Fruit fly (Drosophila melanogaster): Measurements from ENCODE around the gene CG10274.
"Not testable (repeated sequence)": the region's sequence is repeated elsewhere in the genome, so short reads cannot be mapped to it uniquely, and the experiment has no call there.

CG10274 gene

dm6 chr3L:6162483-6163128 lies 19.0 kb downstream of the CG10274 start, which contains the start of gene Prdm13:
Gene Prdm13 (plus strand): TSS chr3L:6163127.
- TF ChIP-seq CTCF (optimal IDR thresholded peaks at IDR 0.05) (no peak), CG8478 (optimal IDR thresholded peaks at IDR 0.05) (no peak)

DNA sequence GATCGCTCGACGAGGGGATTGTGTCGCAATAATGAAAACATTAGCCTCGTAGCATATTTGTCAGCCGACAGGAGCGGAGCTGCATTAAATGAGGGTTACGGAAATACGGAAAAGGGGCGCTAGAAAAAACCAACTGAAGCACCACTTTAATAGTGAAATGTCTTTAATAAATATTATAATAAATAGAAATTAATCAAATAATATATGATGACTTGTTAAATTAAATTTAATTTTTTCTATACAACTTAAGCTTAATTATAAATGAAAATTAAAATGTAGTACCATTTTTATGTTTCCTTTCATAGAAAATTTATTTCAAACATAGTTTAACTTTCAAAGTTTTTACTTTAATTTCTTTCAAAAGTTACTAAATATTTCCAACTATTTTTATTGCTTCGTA lies 19.6 kb downstream of the CG10274 start:
- TF ChIP-seq CTCF (optimal IDR thresholded peaks at IDR 0.05) (no peak), CG8478 (optimal IDR thresholded peaks at IDR 0.05) (no peak)

DNA sequence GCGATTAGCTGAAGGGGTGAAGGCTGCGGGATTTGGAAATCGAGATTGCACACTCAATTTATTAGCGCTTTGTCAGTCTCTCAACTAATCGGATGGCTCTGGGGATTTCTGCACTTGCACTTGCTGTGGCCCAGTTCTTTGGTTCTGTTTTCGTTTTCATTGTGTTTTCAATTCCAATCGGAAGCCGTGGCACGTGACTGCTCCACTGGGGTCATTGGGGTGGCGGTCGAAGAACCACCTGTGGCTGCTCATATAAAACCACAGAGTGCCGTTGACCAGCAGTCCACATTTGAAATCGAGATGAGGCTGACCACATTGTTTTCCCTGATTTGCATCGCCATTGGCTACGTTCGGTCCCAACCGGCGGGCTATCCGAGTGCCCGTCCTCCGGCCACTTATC lies 21.1 kb downstream of the CG10274 start, which contains the start of gene Cpr65Az:
Gene Cpr65Az (plus strand): TSS at position 301 of the 400 bp plus-strand sequence.
- TF ChIP-seq CTCF (optimal IDR thresholded peaks at IDR 0.05) (no peak), CG8478 (optimal IDR thresholded peaks at IDR 0.05) (no peak)

DNA sequence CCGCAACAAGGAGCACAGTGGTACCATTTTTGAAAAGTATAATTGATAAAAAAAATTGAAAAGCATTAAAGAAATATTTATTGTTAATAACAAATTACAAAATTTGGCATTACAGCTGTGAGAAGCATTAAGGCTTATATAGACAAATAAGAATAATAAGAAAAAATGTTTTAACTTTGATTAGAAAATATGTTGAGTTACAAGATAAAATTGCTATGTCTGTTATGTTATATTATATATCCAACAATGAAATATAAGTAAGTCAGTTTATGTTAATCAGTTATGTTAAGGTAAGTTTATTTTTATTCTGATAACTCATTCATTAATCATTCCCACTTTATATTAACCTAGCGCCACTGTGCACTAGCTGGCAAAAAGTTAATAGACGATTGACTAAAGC lies 21.8 kb downstream of the CG10274 start:
- TF ChIP-seq CTCF (optimal IDR thresholded peaks at IDR 0.05) (no peak), CG8478 (optimal IDR thresholded peaks at IDR 0.05) (no peak)

dm6 chr3L:6158530-6158929 lies 23.1 kb downstream of the CG10274 start, which contains the start of gene Cpr65Ay:
Gene Cpr65Ay (minus strand): TSS chr3L:6158630.
- TF ChIP-seq CTCF (optimal IDR thresholded peaks at IDR 0.05) (no peak), CG8478 (optimal IDR thresholded peaks at IDR 0.05) (no peak)

DNA sequence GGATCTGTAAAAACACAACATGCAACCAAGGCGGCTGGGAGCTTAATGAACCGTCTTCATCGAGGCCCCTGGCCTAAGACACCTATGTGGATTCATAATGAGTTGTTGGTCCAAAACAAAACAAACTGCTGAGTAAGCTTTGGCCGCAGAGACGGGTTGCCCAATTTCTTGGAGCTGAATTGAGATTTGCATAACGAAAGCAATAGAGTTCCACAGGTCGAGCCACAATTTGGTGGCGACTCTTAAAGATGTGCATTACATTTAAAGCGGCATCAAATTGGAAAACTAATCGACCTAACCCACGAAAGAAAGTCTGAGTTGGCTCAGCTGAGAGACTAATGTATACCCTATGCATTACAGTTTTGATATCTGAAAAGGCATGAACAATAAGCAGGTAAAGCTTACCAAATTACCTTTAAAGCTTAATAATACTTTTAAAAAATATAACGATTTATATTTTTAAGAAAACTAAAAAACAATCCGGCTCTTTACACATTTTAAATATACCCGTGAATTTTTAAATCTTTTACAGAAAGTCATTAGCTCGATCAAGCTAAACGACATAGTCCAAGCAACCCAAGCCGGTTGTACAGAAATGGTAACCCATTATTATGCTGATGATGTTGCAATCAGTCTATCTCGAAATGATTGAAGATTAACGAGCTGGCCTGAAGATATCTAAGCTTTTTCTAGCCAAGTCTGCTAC lies 24.1 kb downstream of the CG10274 start, which contains the start of gene CG13297:
Gene CG13297 (minus strand): TSS at position 51 of the 706 bp plus-strand sequence.
- TF ChIP-seq CTCF (optimal IDR thresholded peaks at IDR 0.05) (no peak), CG8478 (optimal IDR thresholded peaks at IDR 0.05) (no peak)

DNA sequence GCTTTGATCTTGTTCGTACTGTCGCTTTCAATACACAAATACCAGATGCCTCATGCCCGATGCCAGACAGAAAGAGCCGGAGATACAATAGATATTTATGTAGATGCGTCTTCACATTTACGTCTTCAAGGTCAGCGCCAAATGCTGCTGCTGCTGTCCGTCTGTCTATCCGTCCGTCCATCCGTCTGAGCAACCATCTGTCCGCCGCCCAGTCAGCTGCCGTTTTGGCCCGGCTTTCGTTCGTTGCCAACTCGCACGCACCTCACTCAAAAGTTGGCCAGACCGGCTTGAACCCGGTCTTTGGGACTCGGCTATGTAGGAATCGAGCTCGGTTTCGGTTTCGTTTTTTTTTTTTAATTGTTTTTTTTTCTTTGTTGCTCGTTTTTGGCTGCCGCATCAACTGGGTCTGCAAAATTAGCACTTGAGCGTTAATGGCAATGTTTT lies 26.7 kb downstream of the CG10274 start:
- TF ChIP-seq CTCF (optimal IDR thresholded peaks at IDR 0.05) = no peak
- TF ChIP-seq CG8478 (optimal IDR thresholded peaks at IDR 0.05) = no peak

dm6 chr3L:6152531-6152930 lies 29.1 kb downstream of the CG10274 start, which contains the start of gene Acp65Aa:
Gene Acp65Aa (minus strand): TSS chr3L:6152745.
- TF ChIP-seq CG8478 (optimal IDR thresholded peaks at IDR 0.05) (no peak), CTCF (optimal IDR thresholded peaks at IDR 0.05) (no peak)

DNA sequence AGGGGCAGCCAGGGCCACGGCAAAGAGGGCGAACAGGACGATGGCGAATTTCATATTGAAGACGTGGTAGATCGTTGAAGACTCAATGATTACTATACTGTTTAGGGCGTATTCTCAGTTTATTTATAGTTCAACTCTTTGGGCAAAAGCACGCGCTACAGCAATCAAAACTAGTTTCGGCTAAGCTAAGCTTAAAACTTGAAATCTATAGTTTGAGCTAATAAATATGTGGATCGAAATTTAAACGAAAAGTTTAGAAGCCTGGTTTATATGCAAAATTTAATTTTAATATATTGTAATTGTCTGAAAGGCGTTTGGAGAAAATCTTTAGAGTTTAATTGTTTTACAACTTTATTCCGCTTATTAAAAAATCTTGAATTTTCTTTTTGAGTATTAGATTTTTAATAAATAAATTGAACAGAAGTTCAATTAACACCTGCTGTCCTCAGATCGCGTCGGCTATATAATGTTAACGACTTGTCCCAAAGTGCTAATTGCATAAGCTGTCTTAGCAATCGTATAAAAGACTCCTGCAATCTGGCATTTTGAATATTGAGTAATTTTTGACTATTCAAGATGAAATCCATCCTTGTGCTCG lies 30.8 kb downstream of the CG10274 start, which contains the start of the genes Cpr65Ax2 and Lcp65Aa:
Gene Cpr65Ax2 (minus strand): TSS at position 101 of the 598 bp plus-strand sequence.
Gene Lcp65Aa (plus strand): TSS at position 548 of the 598 bp plus-strand sequence.
- not testable (repeated sequence) for TF ChIP-seq CG8478, CTCF (optimal IDR thresholded peaks at IDR 0.05)

DNA sequence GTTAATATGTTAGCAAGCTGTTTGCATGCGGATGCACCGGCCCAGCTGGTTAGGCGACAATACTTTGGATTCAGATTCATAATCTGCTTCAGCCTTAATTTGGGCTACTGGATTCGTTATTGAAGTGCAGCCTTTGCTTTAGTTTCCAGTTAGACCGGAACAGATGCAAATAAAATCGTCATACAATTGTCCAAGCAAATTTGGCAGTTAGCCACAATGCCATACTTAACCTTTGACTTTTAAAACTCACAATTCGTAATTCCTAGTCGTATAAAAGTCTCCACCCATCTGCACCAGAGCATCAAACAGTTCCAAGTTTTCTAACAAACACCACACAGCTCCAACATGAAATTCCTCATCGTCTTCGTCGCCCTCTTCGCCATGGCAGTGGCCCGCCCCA lies 32.4 kb downstream of the CG10274 start, which contains the start of gene Lcp65Ab1:
Gene Lcp65Ab1 (plus strand): TSS at position 301 of the 400 bp plus-strand sequence.
- TF ChIP-seq CTCF, CG8478 (optimal IDR thresholded peaks at IDR 0.05): not testable (repeated sequence)

dm6 chr3L:6147887-6148286 lies 33.7 kb downstream of the CG10274 start, which contains the start of gene Cpr65Ax1:
Gene Cpr65Ax1 (minus strand): TSS chr3L:6147987.
- not testable (repeated sequence) for TF ChIP-seq CTCF, CG8478 (optimal IDR thresholded peaks at IDR 0.05)

dm6 chr3L:6146374-6146773 lies 35.3 kb downstream of the CG10274 start, which contains the start of gene Lcp65Ab2:
Gene Lcp65Ab2 (plus strand): TSS chr3L:6146674.
- not testable (repeated sequence) for TF ChIP-seq CTCF, CG8478 (optimal IDR thresholded peaks at IDR 0.05)

DNA sequence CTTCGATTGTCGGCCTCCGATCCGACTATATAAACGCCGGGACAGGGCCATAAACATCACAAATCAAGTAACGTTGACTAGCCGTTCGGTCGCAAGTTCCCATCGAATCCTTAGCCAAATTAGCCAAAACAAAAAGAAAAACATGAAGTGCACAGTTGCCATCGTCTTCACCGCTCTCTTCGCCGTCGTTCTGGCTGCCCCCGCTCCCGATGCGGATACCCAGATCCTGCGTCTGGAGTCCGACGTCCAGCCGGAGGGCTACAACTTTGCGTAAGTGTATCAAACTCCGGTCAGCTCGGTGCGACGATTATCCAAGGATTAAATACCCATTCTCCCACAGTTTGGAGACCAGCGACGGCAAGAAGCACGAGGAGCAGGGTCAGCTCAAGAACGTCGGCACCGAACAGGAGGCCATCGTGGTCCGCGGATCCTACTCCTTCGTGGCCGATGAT lies 36.8 kb downstream of the CG10274 start, which contains the start of gene Lcp65Ac:
Gene Lcp65Ac (plus strand): TSS at position 51 of the 452 bp plus-strand sequence.
- no peak for TF ChIP-seq CG8478 (optimal IDR thresholded peaks at IDR 0.05)
- TF ChIP-seq CTCF (optimal IDR thresholded peaks at IDR 0.05) = no peak

dm6 chr3L:6143188-6143755 lies 38.4 kb downstream of the CG10274 start, which contains the start of gene Lcp65Ad:
Gene Lcp65Ad (plus strand): TSS chr3L:6143395.
- TF ChIP-seq CTCF (optimal IDR thresholded peaks at IDR 0.05) = no peak

Measured in S2 (cell line).